Worm (Caenorhabditis elegans) whole organism, midembryonic: ENCODE measurements around the gene faah-5.

ENCODE experiments used
- T22C8.4 ChIP-seq: fragments of 200-800 bp; sonication (Bioruptor generic); IDR thresholded peaks from 2 replicates; pipeline ENCODE4 v1.3.6; 2022; ENCODE audit warnings: missing genetic modification characterization, missing compliant biosample characterization
- cog-1 ChIP-seq: sonication (generic microtip); optimal IDR thresholded peaks from 2 replicates; lab custom pipeline; 2016; ENCODE audit warnings: missing genetic modification characterization, missing compliant biosample characterization
- flt-1 ChIP-seq: fragments of 200-800 bp; sonication (Bioruptor generic); IDR thresholded peaks from 2 replicates; pipeline ENCODE4 v1.3.6; 2022; ENCODE audit warnings: missing genetic modification characterization, missing compliant biosample characterization
- klf-2 ChIP-seq: fragments of 200-800 bp; sonication (Bioruptor generic); conservative IDR thresholded peaks from 2 replicates; pipeline ENCODE4 v1.3.6; 2022; ENCODE audit warnings: missing genetic modification reagents, missing genetic modification characterization, missing compliant biosample characterization
- med-1 ChIP-seq: sonication (generic microtip); optimal IDR thresholded peaks from 2 replicates; lab custom pipeline; 2017; ENCODE audit warnings: missing genetic modification characterization, mild to moderate bottlenecking, missing compliant biosample characterization, antibody characterized with exemption, missing genetic modification reagents; ENCODE audit not compliant: insufficient read depth
- ref-1 ChIP-seq: fragments of 200-800 bp; sonication (Bioruptor generic); conservative IDR thresholded peaks from 2 replicates; pipeline ENCODE4 v1.3.6; 2022; ENCODE audit warnings: missing genetic modification reagents, missing genetic modification characterization, missing compliant biosample characterization
- tab-1 ChIP-seq: fragments of 200-800 bp; sonication (Bioruptor generic); IDR thresholded peaks from 2 replicates; pipeline ENCODE4 v1.3.6; 2022; ENCODE audit warnings: missing genetic modification characterization, missing compliant biosample characterization
- ztf-23 ChIP-seq: fragments of 200-800 bp; sonication (Bioruptor generic); IDR thresholded peaks from 2 replicates; pipeline ENCODE4 v1.3.6; 2022; ENCODE audit warnings: missing genetic modification reagents, missing genetic modification characterization, missing compliant biosample characterization
- ztf-29 ChIP-seq: fragments of 200-800 bp; sonication (Bioruptor generic); IDR thresholded peaks from 2 replicates; pipeline ENCODE4 v1.3.6; 2022; ENCODE audit warnings: missing genetic modification reagents, missing genetic modification characterization, missing compliant biosample characterization

DNA sequence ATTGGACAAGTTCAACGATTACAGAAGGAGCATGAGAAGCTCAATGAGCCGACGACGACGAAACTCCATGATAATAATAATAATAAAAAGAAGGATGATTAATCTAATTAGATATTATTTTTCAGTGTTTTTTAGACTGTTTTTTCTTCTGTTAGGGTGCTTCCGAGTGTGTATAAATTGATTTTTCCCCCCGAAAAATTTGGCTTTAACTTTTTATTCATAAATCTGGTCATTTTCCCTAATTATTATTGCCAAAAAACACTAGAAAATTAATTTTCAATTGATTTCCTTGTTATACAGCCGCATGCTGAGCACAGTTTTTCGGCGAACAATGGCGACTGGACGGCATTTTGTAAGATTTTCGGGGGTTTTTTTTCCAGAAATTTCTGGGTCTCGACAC, 32.4 kb upstream of the faah-5 start, which contains the start of gene nft-1:
- TF ChIP-seq cog-1 (tag; lab: Kevin White, UChicago) (no peak), ztf-23 (GFP tag; lab: Robert Waterston, UW) (no peak), ztf-29 (GFP tag; lab: Robert Waterston, UW) (no peak), klf-2 (GFP tag; lab: Robert Waterston, UW) (no peak), T22C8.4 (GFP tag; lab: Robert Waterston, UW) (no peak), flt-1 (GFP tag; lab: Robert Waterston, UW) (no peak), ref-1 (GFP tag; lab: Robert Waterston, UW) (no peak), med-1 (GFP tag; lab: Kevin White, UChicago) (no peak), tab-1 (GFP tag; lab: Robert Waterston, UW) (no peak)
